Fruit fly (Drosophila melanogaster) whole organism, embryonic: Measurements from ENCODE around the gene GluRIA.

Source experiments
- Atf6 ChIP-seq: fragments of 200-800 bp; sonication (Bioruptor generic); IDR thresholded peaks from 2 replicates; pipeline ENCODE4 v1.3.6; 2022; ENCODE audit warnings: missing biosample characterization, missing genetic modification characterization
- Blimp-1 ChIP-seq: fragments of 200-800 bp; sonication (Bioruptor generic); optimal IDR thresholded peaks from 3 replicates; lab custom pipeline; 2018; ENCODE audit warnings: missing biosample characterization, missing genetic modification characterization, mild to moderate bottlenecking, moderate library complexity, missing genetic modification reagents
- Bteb2 ChIP-seq: fragments of 200-800 bp; sonication (Bioruptor generic); optimal IDR thresholded peaks from 2 replicates; lab custom pipeline; 2016; ENCODE audit warnings: missing biosample characterization, missing genetic modification characterization
- CG10147 ChIP-seq: fragments of 200-800 bp; sonication (Bioruptor generic); optimal IDR thresholded peaks from 2 replicates; lab custom pipeline; 2019; ENCODE audit warnings: missing biosample characterization, mild to moderate bottlenecking, missing genetic modification characterization, moderate library complexity
- CG10209 ChIP-seq: fragments of 200-800 bp; sonication (Bioruptor generic); optimal IDR thresholded peaks from 3 replicates; lab custom pipeline; 2017; ENCODE audit warnings: missing biosample characterization, mild to moderate bottlenecking, missing genetic modification characterization, missing genetic modification reagents
- CG10267 ChIP-seq: fragments of 200-800 bp; sonication (Bioruptor generic); optimal IDR thresholded peaks from 2 replicates; lab custom pipeline; 2018; ENCODE audit warnings: missing biosample characterization, mild to moderate bottlenecking, missing genetic modification characterization, moderate library complexity
- CG10543 ChIP-seq: fragments of 200-800 bp; sonication (Bioruptor generic); optimal IDR thresholded peaks from 3 replicates; lab custom pipeline; 2017; ENCODE audit warnings: missing biosample characterization, mild to moderate bottlenecking, missing genetic modification characterization, moderate library complexity
- CG11247 ChIP-seq: fragments of 200-800 bp; sonication (Bioruptor generic); IDR thresholded peaks from 2 replicates; pipeline ENCODE4 v1.3.6; 2022; ENCODE audit warnings: missing biosample characterization, missing genetic modification characterization
- CG11456 ChIP-seq: fragments of 200-800 bp; sonication (Bioruptor generic); IDR thresholded peaks from 3 replicates; pipeline ENCODE4 v1.3.6; 2022; ENCODE audit warnings: missing biosample characterization, missing genetic modification characterization
- CG11696 ChIP-seq: fragments of 200-800 bp; sonication (Bioruptor generic); IDR thresholded peaks from 2 replicates; pipeline ENCODE4 v1.3.6; 2022; ENCODE audit warnings: missing biosample characterization, missing genetic modification characterization
- CG12769 ChIP-seq: fragments of 200-800 bp; sonication (Bioruptor generic); optimal IDR thresholded peaks from 2 replicates; lab custom pipeline; 2019; ENCODE audit warnings: missing biosample characterization, mild to moderate bottlenecking, missing genetic modification characterization, moderate library complexity
- CG13424 ChIP-seq: fragments of 200-800 bp; sonication (Bioruptor generic); optimal IDR thresholded peaks from 2 replicates; lab custom pipeline; 2019; ENCODE audit warnings: missing biosample characterization, mild to moderate bottlenecking, missing genetic modification characterization, moderate library complexity
- CG13894 ChIP-seq: fragments of 200-800 bp; sonication (Bioruptor generic); optimal IDR thresholded peaks from 3 replicates; lab custom pipeline; 2018; ENCODE audit warnings: missing biosample characterization, mild to moderate bottlenecking, missing genetic modification characterization, moderate library complexity
- CG14050 ChIP-seq: fragments of 200-800 bp; sonication (Bioruptor generic); IDR thresholded peaks from 3 replicates; pipeline ENCODE4 v1.3.6; 2022; ENCODE audit warnings: missing biosample characterization, missing genetic modification characterization
- CG15073 ChIP-seq: fragments of 200-800 bp; sonication (Bioruptor generic); optimal IDR thresholded peaks from 2 replicates; lab custom pipeline; 2016; ENCODE audit warnings: missing biosample characterization, missing genetic modification characterization
- CG18262 ChIP-seq: fragments of 200-800 bp; optimal IDR thresholded peaks from 3 replicates; lab custom pipeline; 2019; ENCODE audit warnings: missing biosample characterization, mild to moderate bottlenecking, missing genetic modification characterization, moderate library complexity
- CG2678 ChIP-seq: fragments of 200-800 bp; sonication (Bioruptor generic); optimal IDR thresholded peaks from 3 replicates; lab custom pipeline; 2019; ENCODE audit warnings: missing biosample characterization, mild to moderate bottlenecking, missing genetic modification characterization, moderate library complexity
- CG3281 ChIP-seq: fragments of 200-800 bp; sonication (Bioruptor generic); optimal IDR thresholded peaks from 3 replicates; lab custom pipeline; 2017; ENCODE audit warnings: missing biosample characterization, mild to moderate bottlenecking, missing genetic modification characterization
- CG3847 ChIP-seq: fragments of 200-800 bp; sonication (Bioruptor generic); IDR thresholded peaks from 2 replicates; pipeline ENCODE4 v1.3.6; 2022; ENCODE audit warnings: missing biosample characterization, missing genetic modification characterization
- CG4820 ChIP-seq: fragments of 200-800 bp; sonication (Bioruptor generic); optimal IDR thresholded peaks from 3 replicates; lab custom pipeline; 2016; ENCODE audit warnings: missing biosample characterization, missing genetic modification characterization
- CG5245 ChIP-seq: fragments of 200-800 bp; sonication (Bioruptor generic); optimal IDR thresholded peaks from 3 replicates; lab custom pipeline; 2016; ENCODE audit warnings: missing biosample characterization, missing genetic modification characterization
- CG5953 ChIP-seq: fragments of 200-800 bp; sonication (Bioruptor generic); IDR thresholded peaks from 2 replicates; pipeline ENCODE4 v1.3.6; 2022; ENCODE audit warnings: missing biosample characterization, missing genetic modification characterization
- CG6683 ChIP-seq: fragments of 200-800 bp; sonication (Bioruptor generic); optimal IDR thresholded peaks from 2 replicates; lab custom pipeline; 2017; ENCODE audit warnings: missing biosample characterization, mild to moderate bottlenecking, missing genetic modification characterization, missing genetic modification reagents
- CoRest ChIP-seq: fragments of 200-800 bp; sonication (Bioruptor generic); optimal IDR thresholded peaks from 3 replicates; lab custom pipeline; 2018; ENCODE audit warnings: missing biosample characterization, mild to moderate bottlenecking, missing genetic modification characterization, moderate library complexity
- D19B ChIP-seq: fragments of 200-800 bp; sonication (Bioruptor generic); optimal IDR thresholded peaks from 2 replicates; lab custom pipeline; 2017; ENCODE audit warnings: missing biosample characterization, mild to moderate bottlenecking, missing genetic modification characterization
- Eip74EF ChIP-seq, 2 experiments: fragments of 200-800 bp in 1 of 2; fragments of >200 bp in 1 of 2; sonication (Bioruptor generic) in 1 of 2; optimal IDR thresholded peaks; 2 replicates each; lab custom pipeline; 2017 to 2019; ENCODE audit warnings: missing biosample characterization in 2 of 2, missing genetic modification characterization in 2 of 2, mild to moderate bottlenecking in 1 of 2, moderate library complexity in 1 of 2
- Kr ChIP-seq: fragments of 200-800 bp; sonication (Bioruptor generic); optimal IDR thresholded peaks from 2 replicates; lab custom pipeline; 2017; ENCODE audit warnings: missing biosample characterization, mild to moderate bottlenecking, missing genetic modification characterization
- Med ChIP-seq: fragments of 200-800 bp; sonication (Bioruptor generic); peaks from one replicate; lab custom pipeline; 2016; ENCODE audit warnings: missing biosample characterization, missing genetic modification characterization, mild to moderate bottlenecking, inconsistent platforms, moderate library complexity
- Myb ChIP-seq: fragments of 200-800 bp; sonication (Bioruptor generic); optimal IDR thresholded peaks from 2 replicates; lab custom pipeline; 2016; ENCODE audit warnings: missing biosample characterization, missing genetic modification characterization
- Optix ChIP-seq: fragments of 200-800 bp; sonication (Bioruptor generic); IDR thresholded peaks from 3 replicates; pipeline ENCODE4 v1.3.6; 2022; ENCODE audit warnings: missing biosample characterization, missing genetic modification characterization
- Ssrp ChIP-seq: fragments of 200-800 bp; sonication (Bioruptor generic); optimal IDR thresholded peaks from 2 replicates; lab custom pipeline; 2018; ENCODE audit warnings: missing biosample characterization, mild to moderate bottlenecking, missing genetic modification characterization, moderate library complexity
- TFAM ChIP-seq: fragments of 200-800 bp; sonication (Bioruptor generic); optimal IDR thresholded peaks from 2 replicates; lab custom pipeline; 2017; ENCODE audit warnings: missing biosample characterization, missing genetic modification characterization, inconsistent platforms
- aop ChIP-seq: fragments of 200-800 bp; sonication (Bioruptor generic); IDR thresholded peaks from 2 replicates; pipeline ENCODE4 v1.3.6; 2022; ENCODE audit warnings: missing biosample characterization, missing genetic modification characterization
- cg ChIP-seq: fragments of 200-800 bp; sonication (Bioruptor generic); optimal IDR thresholded peaks from 3 replicates; lab custom pipeline; 2019; ENCODE audit warnings: missing biosample characterization, mild to moderate bottlenecking, missing genetic modification characterization, moderate library complexity
- chif ChIP-seq, 2 experiments: fragments of 200-800 bp; sonication (Bioruptor generic); optimal IDR thresholded peaks; 3 replicates each; lab custom pipeline; 2016; ENCODE audit warnings: missing biosample characterization in 2 of 2, missing genetic modification characterization in 2 of 2
- crol ChIP-seq: fragments of 200-800 bp; sonication (Bioruptor generic); IDR thresholded peaks from 2 replicates; pipeline ENCODE4 v1.3.6; 2022; ENCODE audit warnings: missing biosample characterization, missing genetic modification characterization
- dm ChIP-seq: fragments of 200-800 bp; sonication (Bioruptor generic); optimal IDR thresholded peaks from 3 replicates; lab custom pipeline; 2016; ENCODE audit warnings: missing biosample characterization, missing genetic modification characterization
- ems ChIP-seq: fragments of 200-800 bp; sonication (Bioruptor generic); optimal IDR thresholded peaks from 3 replicates; lab custom pipeline; 2016; ENCODE audit warnings: missing biosample characterization, missing genetic modification characterization
- jigr1 ChIP-seq: fragments of 200-800 bp; sonication (Bioruptor generic); IDR thresholded peaks from 3 replicates; pipeline ENCODE4 v1.3.6; 2022; ENCODE audit warnings: missing biosample characterization, missing genetic modification characterization
- kni ChIP-seq: fragments of 200-800 bp; sonication (Bioruptor generic); optimal IDR thresholded peaks from 3 replicates; lab custom pipeline; 2017; ENCODE audit warnings: mild to moderate bottlenecking, missing biosample characterization, missing genetic modification reagents, missing genetic modification characterization
- mam ChIP-seq: fragments of 200-800 bp; sonication (Bioruptor generic); optimal IDR thresholded peaks from 3 replicates; lab custom pipeline; 2016; ENCODE audit warnings: missing biosample characterization, missing genetic modification characterization
- nerfin-1 ChIP-seq: fragments of 200-800 bp; sonication (Bioruptor generic); optimal IDR thresholded peaks from 3 replicates; lab custom pipeline; 2019; ENCODE audit warnings: missing biosample characterization, mild to moderate bottlenecking, missing genetic modification characterization, moderate library complexity
- pfk ChIP-seq: fragments of 200-800 bp; sonication (Bioruptor generic); optimal IDR thresholded peaks from 2 replicates; lab custom pipeline; 2018; ENCODE audit warnings: missing biosample characterization, mild to moderate bottlenecking, missing genetic modification characterization, moderate library complexity
- pho ChIP-seq: fragments of 200-800 bp; sonication (Bioruptor generic); optimal IDR thresholded peaks from 2 replicates; lab custom pipeline; 2016; ENCODE audit warnings: missing biosample characterization, missing genetic modification characterization
- psq ChIP-seq: fragments of 200-800 bp; sonication (Bioruptor generic); optimal IDR thresholded peaks from 2 replicates; lab custom pipeline; 2017; ENCODE audit warnings: missing biosample characterization, missing genetic modification characterization
- ro ChIP-seq: fragments of 200-800 bp; sonication (Bioruptor generic); IDR thresholded peaks from 2 replicates; pipeline ENCODE4 v1.3.6; 2022; ENCODE audit warnings: missing biosample characterization, missing genetic modification characterization
- sna ChIP-seq: fragments of 200-800 bp; sonication (Bioruptor generic); IDR thresholded peaks from 2 replicates; pipeline ENCODE4 v1.3.6; 2022; ENCODE audit warnings: missing biosample characterization, missing genetic modification characterization; ENCODE audit not compliant: partially characterized antibody
- sqz ChIP-seq: fragments of 200-800 bp; sonication (Bioruptor generic); optimal IDR thresholded peaks from 3 replicates; lab custom pipeline; 2018; ENCODE audit warnings: missing biosample characterization, mild to moderate bottlenecking, missing genetic modification characterization
- twi ChIP-seq: fragments of 200-800 bp; optimal IDR thresholded peaks from 2 replicates; lab custom pipeline; 2019; ENCODE audit warnings: missing biosample characterization, mild to moderate bottlenecking, missing genetic modification characterization, moderate library complexity
- wek ChIP-seq: fragments of 200-800 bp; sonication (Bioruptor generic); optimal IDR thresholded peaks from 3 replicates; lab custom pipeline; 2018; ENCODE audit warnings: missing biosample characterization, mild to moderate bottlenecking, missing genetic modification characterization, moderate library complexity
- yki ChIP-seq: fragments of >200 bp; optimal IDR thresholded peaks from 3 replicates; lab custom pipeline; 2018

GluRIA gene

dm6 chr3L:6576709-6577108, 47.1 kb upstream of the GluRIA start (continued):
- TF ChIP-seq Bteb2 (peak; percentile 46), dm (GFP tag; lab: Kevin White, UChicago) (peak; percentile 6), Kr (no peak), CG13894 (tag; lab: Kevin White, UChicago) (peak; percentile 14), TFAM (GFP tag; lab: Kevin White, UChicago) (no peak), psq (GFP tag; lab: Kevin White, UChicago) (no peak), sna (no peak), pho (GFP tag; lab: Kevin White, UChicago) (no peak), Blimp-1 (GFP tag; lab: Kevin White, UChicago) (no peak), mam (GFP tag; lab: Kevin White, UChicago) (peak; percentile 62), wek (GFP tag; lab: Kevin White, UChicago) (no peak), Eip74EF (GFP tag; optimal IDR thresholded peaks at IDR 0.05; lab: Kevin White, UChicago) (no peak), Myb (GFP tag; lab: Kevin White, UChicago) (peak; percentile 6), Optix (peak; percentile 55; the same call in 1 of the 3 replicates), Med (GFP tag; lab: Kevin White, UChicago) (peak; percentile 93), nerfin-1 (no peak), chif (GFP tag; optimal IDR thresholded peaks at IDR 0.05; lab: Kevin White, UChicago) (peak; percentile 40 to 57), CG10543 (no peak), jigr1 (GFP tag; lab: Robert Waterston, UW) (peak; percentile 60; the same call in 1 of the 3 replicates), CG10147 (GFP tag; lab: Kevin White, UChicago) (peak; percentile 31), CG11696 (GFP tag; lab: Robert Waterston, UW) (peak; percentile 53; the same call in 1 of the 2 replicates), CG12769 (tag; lab: Kevin White, UChicago) (peak; percentile 85), CoRest (tag; lab: Kevin White, UChicago) (peak; percentile 55), CG5245 (peak; percentile 38), CG15073 (no peak), CG4820 (peak; percentile 46), CG2678 (peak; percentile 81), CG11247 (0 out of 2 replicates have a peak, but pooled peaks have one; percentile 44), crol (no peak), ro (GFP tag; lab: Robert Waterston, UW) (peak; percentile 55; the same call in 1 of the 2 replicates), Atf6 (GFP tag; lab: Robert Waterston, UW) (no peak; the same call in 1 of the 2 replicates), pfk (no peak), sqz (GFP tag; lab: Kevin White, UChicago) (no peak), cg (no peak), CG5953 (GFP tag; lab: Robert Waterston, UW) (peak; percentile 84), kni (GFP tag; lab: Kevin White, UChicago) (no peak), CG10209 (GFP tag; lab: Kevin White, UChicago) (peak; percentile 36), aop (no peak), CG10267 (tag; lab: Kevin White, UChicago) (no peak), CG3847 (GFP tag; lab: Robert Waterston, UW) (peak; percentile 54), yki (lab: Kevin White, UChicago) (no peak), ems (GFP tag; lab: Kevin White, UChicago) (peak; percentile 47), CG18262 (no peak), twi (tag; lab: Kevin White, UChicago) (no peak), D19B (GFP tag; lab: Kevin White, UChicago) (no peak), CG14050 (GFP tag; lab: Robert Waterston, UW) (peak; percentile 77), Ssrp (tag; lab: Kevin White, UChicago) (peak; percentile 67), CG3281 (GFP tag; lab: Kevin White, UChicago) (peak; percentile 68), CG11456 (GFP tag; lab: Robert Waterston, UW) (peak; percentile 45; the same call in 1 of the 3 replicates), CG6683 (no peak), CG13424 (tag; lab: Kevin White, UChicago) (peak; percentile 68)
